Worm (Caenorhabditis elegans): ENCODE data around the gene W07E11.1.

Gene W07E11.1

ce11 chrX:10078637-10079036 is 5.8 kb upstream of the W07E11.1 start:
- TF ChIP-seq unc-62 (GFP tag; optimal IDR thresholded peaks at IDR 0.05), result no peak

ce11 chrX:10079230-10079629 is 5.2 kb upstream of the W07E11.1 start:
- TF ChIP-seq unc-62 (GFP tag; optimal IDR thresholded peaks at IDR 0.05), result no peak

- no peak for TF ChIP-seq unc-62 (GFP tag; optimal IDR thresholded peaks at IDR 0.05)
Observed at ce11 chrX:10081077-10081476, 3.3 kb upstream of the W07E11.1 start.

- TF ChIP-seq unc-62 (GFP tag; optimal IDR thresholded peaks at IDR 0.05), result no peak
Observed at ce11 chrX:10083272-10083671, 1.1 kb upstream of the W07E11.1 start.

ce11 chrX:10085073-10085472 is 651 bp downstream of the W07E11.1 start:
- TF ChIP-seq unc-62 (GFP tag; optimal IDR thresholded peaks at IDR 0.05), result no peak

ce11 chrX:10087866-10088265 is 3.4 kb downstream of the W07E11.1 start, which contains the start of gene flp-28:
flp-28 (minus strand) TSS chrX:10087966.
- no peak for TF ChIP-seq unc-62 (GFP tag; optimal IDR thresholded peaks at IDR 0.05)

- no peak for TF ChIP-seq unc-62 (GFP tag; optimal IDR thresholded peaks at IDR 0.05)
Observed at ce11 chrX:10092864-10093263, 8.4 kb downstream of the W07E11.1 start, which contains the start of gene flp-3. flp-3 (minus strand) TSS chrX:10092964.

ce11 chrX:10095145-10095544 is 10.7 kb downstream of the W07E11.1 start, which contains the start of gene flp-2:
flp-2 (minus strand) TSS chrX:10095245.
- TF ChIP-seq unc-62 (GFP tag; optimal IDR thresholded peaks at IDR 0.05), result no peak

ce11 chrX:10113677-10114076 is 29.3 kb downstream of the W07E11.1 start:
- no peak for TF ChIP-seq unc-62 (GFP tag; optimal IDR thresholded peaks at IDR 0.05)

ce11 chrX:10123015-10123414 is 38.6 kb downstream of the W07E11.1 start:
- TF ChIP-seq unc-62 (GFP tag; optimal IDR thresholded peaks at IDR 0.05), result no peak

ce11 chrX:10124338-10124737 is 39.9 kb downstream of the W07E11.1 start:
- TF ChIP-seq unc-62 (GFP tag; optimal IDR thresholded peaks at IDR 0.05), result no peak

ce11 chrX:10130159-10130558 is 45.7 kb downstream of the W07E11.1 start:
- TF ChIP-seq unc-62 (GFP tag; optimal IDR thresholded peaks at IDR 0.05), result no peak

- no peak for TF ChIP-seq unc-62 (GFP tag; optimal IDR thresholded peaks at IDR 0.05)
Observed at ce11 chrX:10133082-10133481, 48.7 kb downstream of the W07E11.1 start, which contains the start of gene unc-58. unc-58 (minus strand) TSS chrX:10133182.

ce11 chrX:10138494-10138893 is 54.1 kb downstream of the W07E11.1 start, which contains the start of gene moc-1:
moc-1 (minus strand) TSS chrX:10138620.
- TF ChIP-seq unc-62 (GFP tag; optimal IDR thresholded peaks at IDR 0.05), result no peak

ce11 chrX:10141264-10141663 is 56.8 kb downstream of the W07E11.1 start:
- TF ChIP-seq unc-62 (GFP tag; optimal IDR thresholded peaks at IDR 0.05), result no peak

ce11 chrX:10141963-10142431 is 57.6 kb downstream of the W07E11.1 start, which contains the start of gene oac-14:
oac-14 (minus strand) TSS chrX:10142013.
- no peak for TF ChIP-seq unc-62 (GFP tag; optimal IDR thresholded peaks at IDR 0.05)

- no peak for TF ChIP-seq unc-62 (GFP tag; optimal IDR thresholded peaks at IDR 0.05)
Observed at ce11 chrX:10145011-10145410, 60.6 kb downstream of the W07E11.1 start.

- TF ChIP-seq unc-62 (GFP tag; optimal IDR thresholded peaks at IDR 0.05), result no peak
Observed at ce11 chrX:10146592-10146991, 62.2 kb downstream of the W07E11.1 start, which contains the start of gene unc-115. unc-115 (plus strand) TSS chrX:10146892.

Measured in whole organism, dauer.